Fruit fly (Drosophila melanogaster): Measurements from ENCODE around the gene CG6700.

- TF ChIP-seq CG5204 (GFP tag; optimal IDR thresholded peaks at IDR 0.05), result no peak
- TF ChIP-seq cic (GFP tag; optimal IDR thresholded peaks at IDR 0.05), result no peak
- no peak for TF ChIP-seq Mnt (GFP tag; optimal IDR thresholded peaks at IDR 0.05)
- TF ChIP-seq CG33017 (tag; optimal IDR thresholded peaks at IDR 0.05), result no peak
- no peak for TF ChIP-seq pad (GFP tag; optimal IDR thresholded peaks at IDR 0.05)
- no peak for TF ChIP-seq kay (GFP tag; ENCODE audit: borderline replicate concordance)
- TF ChIP-seq CG14711 (tag; optimal IDR thresholded peaks at IDR 0.05), result no peak
These were observed 778 bp downstream of the CG6700 start for dm6 chr2L:10841619-10842018.
